Worm (Caenorhabditis elegans): ENCODE results near the gene clc-21.
"Not testable (repeated sequence)": the region's sequence is repeated elsewhere in the genome, so short reads cannot be mapped to it uniquely, and the experiment has no call there.

clc-21 gene

DNA sequence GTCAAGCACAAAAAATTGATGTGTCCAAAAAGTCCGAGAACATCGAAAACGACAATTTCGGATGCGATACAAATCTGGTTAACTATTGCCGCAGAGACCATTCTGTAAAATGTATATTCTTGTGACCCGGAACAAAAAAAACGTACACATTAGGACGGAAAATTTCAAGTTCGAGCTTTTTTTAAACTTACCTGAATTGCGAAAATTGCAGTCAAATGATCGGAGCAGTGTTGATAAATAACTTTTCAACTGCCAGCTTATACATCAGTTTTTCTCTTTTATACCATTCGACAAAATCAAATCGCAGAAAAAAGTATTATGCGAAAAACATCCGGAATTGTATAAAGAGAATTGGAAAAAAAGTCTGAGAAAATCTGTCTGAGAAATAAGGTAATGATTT lies 21.4 kb downstream of the clc-21 start, which contains the start of gene srsx-2:
TSS of gene srsx-2 (minus strand) at position 101 of the 400 bp plus-strand sequence.
- TF ChIP-seq unc-120 (tag; optimal IDR thresholded peaks at IDR 0.05; ENCODE audit: poor library complexity, severe bottlenecking) (no peak), nhr-76 (tag; optimal IDR thresholded peaks at IDR 0.05) (no peak), mls-2 (tag; optimal IDR thresholded peaks at IDR 0.05) (no peak), pha-4 (tag; optimal IDR thresholded peaks at IDR 0.05) (no peak), bed-3 (GFP tag; optimal IDR thresholded peaks at IDR 0.05) (no peak), ceh-83 (GFP tag; optimal IDR thresholded peaks at IDR 0.05) (no peak), lsy-2 (tag; optimal IDR thresholded peaks at IDR 0.05) (no peak), elt-3 (tag; optimal IDR thresholded peaks at IDR 0.05) (no peak), nhr-2 (tag; optimal IDR thresholded peaks at IDR 0.05) (no peak), ztf-11 (tag; optimal IDR thresholded peaks at IDR 0.05) (no peak), mep-1 (tag; optimal IDR thresholded peaks at IDR 0.05) (no peak), ceh-43 (GFP tag; optimal IDR thresholded peaks at IDR 0.05) (no peak), drap-1 (GFP tag; optimal IDR thresholded peaks at IDR 0.05) (no peak), nhr-12 (tag; optimal IDR thresholded peaks at IDR 0.05) (no peak), zip-8 (tag; optimal IDR thresholded peaks at IDR 0.05) (no peak), hlh-1 (tag; optimal IDR thresholded peaks at IDR 0.05) (no peak), ces-1 (GFP tag; optimal IDR thresholded peaks at IDR 0.05) (no peak), cnd-1 (tag; optimal IDR thresholded peaks at IDR 0.05) (no peak), nhr-28 (tag; optimal IDR thresholded peaks at IDR 0.05) (no peak), sptf-1 (tag; optimal IDR thresholded peaks at IDR 0.05) (no peak)

DNA sequence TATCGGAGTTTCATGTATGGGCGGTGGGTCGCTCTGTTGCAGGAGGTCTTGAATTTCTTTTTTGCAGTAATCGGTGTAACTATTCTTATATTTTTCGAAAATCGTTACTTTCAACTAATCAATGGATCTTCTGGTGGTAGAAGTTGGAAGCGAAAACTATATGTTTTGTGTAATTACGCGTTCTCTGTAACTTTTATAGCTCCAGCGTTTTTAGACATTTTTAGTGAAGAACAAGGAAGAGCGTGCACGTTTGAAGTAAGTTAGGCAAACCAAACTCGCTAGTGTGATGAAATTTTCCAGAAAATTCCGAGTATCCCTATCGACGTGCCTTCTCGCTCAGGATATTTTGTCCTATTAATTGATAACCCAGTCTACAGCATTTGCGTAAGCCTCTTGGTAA lies 22.5 kb downstream of the clc-21 start, which contains the start of gene srh-154:
TSS of gene srh-154 (plus strand) at position 301 of the 400 bp plus-strand sequence.
- TF ChIP-seq nhr-12 (tag; optimal IDR thresholded peaks at IDR 0.05) = no peak
- TF ChIP-seq M03D4.4 (tag; optimal IDR thresholded peaks at IDR 0.05) = no peak
- no peak for TF ChIP-seq bed-3 (GFP tag; optimal IDR thresholded peaks at IDR 0.05)
- TF ChIP-seq lin-32 (GFP tag; optimal IDR thresholded peaks at IDR 0.05) = no peak
- TF ChIP-seq pha-4 (tag; optimal IDR thresholded peaks at IDR 0.05) = no peak
- TF ChIP-seq nhr-237 (tag; optimal IDR thresholded peaks at IDR 0.05) = no peak
- TF ChIP-seq nhr-2 (tag; optimal IDR thresholded peaks at IDR 0.05) = no peak
- TF ChIP-seq mep-1 (tag; optimal IDR thresholded peaks at IDR 0.05) = no peak
- no peak for TF ChIP-seq cnd-1 (tag; optimal IDR thresholded peaks at IDR 0.05)
- TF ChIP-seq lin-13 (tag; optimal IDR thresholded peaks at IDR 0.05) = no peak
- no peak for TF ChIP-seq zip-8 (tag; optimal IDR thresholded peaks at IDR 0.05)
- no peak for TF ChIP-seq nhr-28 (tag; optimal IDR thresholded peaks at IDR 0.05)
- no peak for TF ChIP-seq sptf-1 (tag; optimal IDR thresholded peaks at IDR 0.05)

DNA sequence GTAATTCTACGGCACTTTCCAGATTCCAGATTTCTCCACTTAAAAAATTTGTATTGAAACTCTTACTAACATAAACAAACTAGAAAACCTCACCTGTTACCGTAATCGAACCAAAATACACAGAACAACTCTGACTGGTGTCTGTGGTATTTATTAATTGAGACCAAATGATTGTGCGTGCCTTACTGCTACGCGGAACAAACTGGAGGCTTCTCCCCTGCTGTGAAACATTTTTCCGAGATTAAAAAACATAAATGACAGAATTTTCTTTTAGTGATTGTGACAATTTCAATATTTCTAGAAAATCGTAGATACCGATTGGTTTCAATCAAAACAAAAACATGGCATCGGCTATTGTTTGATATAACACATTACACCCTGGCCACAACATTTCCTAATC lies 32.9 kb downstream of the clc-21 start:
- TF ChIP-seq elt-3 (tag; optimal IDR thresholded peaks at IDR 0.05) (no peak), unc-120 (tag; optimal IDR thresholded peaks at IDR 0.05; ENCODE audit: poor library complexity, severe bottlenecking) (no peak), M03D4.4 (tag; optimal IDR thresholded peaks at IDR 0.05) (no peak), blmp-1 (tag; optimal IDR thresholded peaks at IDR 0.05) (no peak), ham-2 (GFP tag; optimal IDR thresholded peaks at IDR 0.05) (no peak), cnd-1 (tag; optimal IDR thresholded peaks at IDR 0.05) (no peak)

DNA sequence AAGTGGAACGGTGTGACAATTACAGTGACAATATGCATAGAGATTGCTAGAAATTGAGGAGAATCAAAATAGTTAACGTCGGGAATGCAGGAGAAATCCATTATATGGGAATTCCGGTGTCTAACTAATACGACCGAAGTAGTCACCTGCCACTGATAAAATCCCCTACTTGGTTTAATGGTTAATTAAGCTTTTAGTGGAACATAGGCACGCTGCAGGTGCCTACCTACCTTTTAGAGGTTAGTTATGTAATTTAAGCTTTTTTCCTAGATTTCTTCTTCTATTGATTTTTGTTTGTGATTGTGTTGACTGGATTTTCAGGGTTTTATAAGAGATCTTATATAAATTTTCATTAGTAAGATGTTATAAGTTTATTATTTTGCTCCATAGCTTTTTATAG lies 39.3 kb downstream of the clc-21 start, which contains the start of gene srh-203:
TSS of gene srh-203 (minus strand) at position 101 of the 400 bp plus-strand sequence.
- not testable (repeated sequence) for TF ChIP-seq elt-3 (tag; optimal IDR thresholded peaks at IDR 0.05); hlh-1 (tag; optimal IDR thresholded peaks at IDR 0.05); tbx-8 (GFP tag; optimal IDR thresholded peaks at IDR 0.05)

DNA sequence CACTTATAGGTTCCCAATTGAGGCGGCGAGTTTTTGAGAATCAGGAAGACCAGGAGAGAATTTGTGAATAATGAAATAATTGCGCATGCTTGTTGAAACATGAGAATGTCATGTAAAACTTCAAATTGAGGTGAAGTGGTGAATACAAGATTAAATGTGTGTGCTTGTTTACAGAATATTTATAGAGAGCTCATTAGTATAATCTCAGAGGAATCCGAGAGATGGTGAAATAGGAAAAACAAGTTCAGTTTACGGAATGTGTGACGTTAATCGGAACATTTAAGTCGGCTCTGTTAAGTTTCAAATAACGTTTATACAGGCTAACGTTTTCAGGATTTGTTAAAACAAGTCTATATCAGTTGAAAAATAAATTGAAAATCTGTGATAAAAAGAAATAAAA lies 41.1 kb downstream of the clc-21 start, which contains the start of gene str-200:
TSS of gene str-200 (minus strand) at position 101 of the 400 bp plus-strand sequence.
- TF ChIP-seq M03D4.4 (tag; optimal IDR thresholded peaks at IDR 0.05) (no peak), nhr-2 (tag; optimal IDR thresholded peaks at IDR 0.05) (no peak), snpc-4 (tag; optimal IDR thresholded peaks at IDR 0.05) (no peak)

DNA sequence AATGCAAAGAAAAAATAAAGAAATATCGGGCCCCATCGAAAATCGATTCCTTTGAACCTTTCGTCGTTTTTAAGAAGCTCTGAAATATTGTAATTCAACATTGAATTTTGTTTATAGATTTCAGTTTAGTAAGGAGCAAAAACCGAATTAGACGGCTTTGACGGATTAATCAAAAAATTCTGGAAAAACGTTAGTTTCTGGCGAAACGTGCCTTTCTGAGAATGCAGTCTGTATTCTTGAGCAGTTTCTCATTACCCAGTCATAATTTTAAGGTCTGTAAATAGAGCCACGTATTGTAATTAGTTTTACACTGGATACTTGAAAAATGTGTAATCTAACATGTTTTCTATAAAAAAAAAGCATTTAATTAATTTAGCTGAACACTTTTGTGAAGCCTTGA lies 43.1 kb downstream of the clc-21 start, which contains the start of gene srz-48:
TSS of gene srz-48 (minus strand) at position 101 of the 400 bp plus-strand sequence.
- TF ChIP-seq M03D4.4 (tag; optimal IDR thresholded peaks at IDR 0.05) = no peak
- TF ChIP-seq mab-5 (tag; optimal IDR thresholded peaks at IDR 0.05) = no peak
- no peak for TF ChIP-seq mep-1 (tag; optimal IDR thresholded peaks at IDR 0.05)
- no peak for TF ChIP-seq sem-2 (GFP tag; optimal IDR thresholded peaks at IDR 0.05)
- no peak for TF ChIP-seq unc-39 (tag; optimal IDR thresholded peaks at IDR 0.05)
- TF ChIP-seq blmp-1 (tag; optimal IDR thresholded peaks at IDR 0.05) = no peak
- TF ChIP-seq ceh-39 (tag; optimal IDR thresholded peaks at IDR 0.05) = no peak
- TF ChIP-seq ceh-83 (GFP tag; optimal IDR thresholded peaks at IDR 0.05) = no peak
- no peak for TF ChIP-seq lin-13 (tag; optimal IDR thresholded peaks at IDR 0.05)
- TF ChIP-seq nhr-237 (tag; optimal IDR thresholded peaks at IDR 0.05) = no peak
- no peak for TF ChIP-seq unc-62 (GFP tag; optimal IDR thresholded peaks at IDR 0.05)
- no peak for TF ChIP-seq sptf-1 (tag; optimal IDR thresholded peaks at IDR 0.05)
- no peak for TF ChIP-seq ces-1 (GFP tag; optimal IDR thresholded peaks at IDR 0.05)
- TF ChIP-seq lsy-2 (tag; optimal IDR thresholded peaks at IDR 0.05) = no peak
